Worm (Caenorhabditis elegans) whole organism, L3 larva: ENCODE measurements around the gene srg-7.

Source experiments
- aly-2 ChIP-seq: fragments of 150-350 bp; optimal IDR thresholded peaks from 2 replicates; lab custom pipeline; 2014; ENCODE audit warnings: missing biosample characterization, missing genetic modification characterization
- ama-1 ChIP-seq: fragments of 150-350 bp; optimal IDR thresholded peaks from 2 replicates; lab custom pipeline; 2018
- elt-1 ChIP-seq: fragments of 150-350 bp; optimal IDR thresholded peaks from 2 replicates; lab custom pipeline; 2014; ENCODE audit warnings: missing biosample characterization, missing genetic modification characterization
- fkh-10 ChIP-seq: sonication (generic microtip); optimal IDR thresholded peaks from 2 replicates; lab custom pipeline; 2017; ENCODE audit warnings: missing biosample characterization, missing genetic modification reagents, missing genetic modification characterization
- fos-1 ChIP-seq: fragments of 150-350 bp; optimal IDR thresholded peaks from 2 replicates; lab custom pipeline; 2014; ENCODE audit warnings: missing biosample characterization, missing genetic modification characterization
- lin-15B ChIP-seq: fragments of 150-350 bp; optimal IDR thresholded peaks from 2 replicates; lab custom pipeline; 2014; ENCODE audit warnings: missing biosample characterization, missing genetic modification characterization
- nhr-237 ChIP-seq: fragments of 150-350 bp; optimal IDR thresholded peaks from 2 replicates; lab custom pipeline; 2014; ENCODE audit warnings: missing biosample characterization, missing genetic modification characterization
- nhr-25 ChIP-seq: sonication (generic microtip); optimal IDR thresholded peaks from 2 replicates; lab custom pipeline; 2017; ENCODE audit warnings: missing biosample characterization, missing genetic modification characterization
- nhr-28 ChIP-seq: fragments of 150-350 bp; optimal IDR thresholded peaks from 2 replicates; lab custom pipeline; 2014; ENCODE audit warnings: missing biosample characterization, missing genetic modification characterization
- nhr-76 ChIP-seq: fragments of 150-350 bp; sonication (generic microtip); optimal IDR thresholded peaks from 5 replicates; lab custom pipeline; 2014; ENCODE audit warnings: missing biosample characterization, missing genetic modification characterization
- pqm-1 ChIP-seq: fragments of 150-350 bp; optimal IDR thresholded peaks from 2 replicates; lab custom pipeline; 2017; ENCODE audit warnings: missing biosample characterization, missing genetic modification characterization, inconsistent platforms

ce11 chrIII:6261985-6262384, 6.0 kb downstream of the srg-7 start, which contains the start of gene srg-4:
- TF ChIP-seq pqm-1 (tag; lab: Kevin White, UChicago) (no peak), aly-2 (no peak), elt-1 (tag; lab: Kevin White, UChicago) (no peak), nhr-28 (tag; lab: Kevin White, UChicago) (no peak), fkh-10 (GFP tag; lab: Kevin White, UChicago) (no peak), ama-1 (lab: Kevin White, UChicago) (no peak), nhr-25 (tag; lab: Kevin White, UChicago) (no peak), nhr-76 (tag; lab: Kevin White, UChicago) (no peak), nhr-237 (tag; lab: Kevin White, UChicago) (no peak), fos-1 (tag; lab: Kevin White, UChicago) (no peak), lin-15B (tag; lab: Kevin White, UChicago) (no peak)
